Fruit fly (Drosophila melanogaster): Measurements from ENCODE around the gene TM9SF4.

TM9SF4 gene

DNA sequence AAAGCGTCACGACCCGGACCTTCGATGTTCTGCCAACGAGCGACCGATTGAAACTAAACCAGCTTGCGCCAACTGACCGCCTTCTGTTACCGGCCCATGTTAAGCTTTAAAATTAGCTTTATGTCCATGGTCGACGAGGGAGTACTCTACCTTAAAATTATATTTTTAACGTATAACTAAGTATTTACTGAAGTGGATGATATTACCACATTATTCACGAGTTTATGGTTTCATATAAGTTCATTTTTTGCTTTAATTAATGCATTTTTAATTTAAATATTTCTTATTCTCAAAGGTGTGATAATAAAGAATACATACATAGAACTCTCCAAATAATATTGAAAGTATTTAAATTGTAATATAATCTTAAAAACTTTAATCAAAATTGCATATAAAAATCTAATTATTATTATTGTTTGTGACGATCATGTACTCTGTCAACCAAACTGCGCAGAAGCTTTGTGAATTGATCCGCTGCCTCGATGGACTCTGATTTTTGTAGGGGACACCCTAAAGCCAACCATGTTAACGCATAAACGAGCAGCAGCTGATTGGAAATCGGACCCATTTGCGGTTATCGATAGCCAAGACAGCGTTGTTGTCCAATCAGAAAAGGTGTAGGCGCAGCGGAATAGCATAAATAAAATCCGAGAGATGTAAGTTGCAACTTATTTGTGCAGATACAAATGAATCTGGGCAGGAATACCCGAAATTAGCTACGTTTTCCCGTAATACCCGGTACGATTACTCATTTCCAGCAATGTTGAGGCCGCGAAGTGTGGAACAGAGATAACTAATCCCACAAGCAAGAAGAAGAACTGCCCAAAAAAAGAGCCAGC is 33.6 kb downstream of the TM9SF4 start, which contains the start of the genes CG9008 and p38b (continued):
- no peak for TF ChIP-seq CG3995 (GFP tag; optimal IDR thresholded peaks at IDR 0.05)
- TF ChIP-seq nau (GFP tag; optimal IDR thresholded peaks at IDR 0.05), result no peak
- no peak for TF ChIP-seq slp2 (GFP tag; optimal IDR thresholded peaks at IDR 0.05)
- TF ChIP-seq trem (tag; optimal IDR thresholded peaks at IDR 0.05), result peak; percentile 53
- peak; percentile 29; the same call in 1 of the 2 replicates for TF ChIP-seq ro (GFP tag; IDR thresholded peaks at IDR 0.05)
- TF ChIP-seq Xbp1 (GFP tag; optimal IDR thresholded peaks at IDR 0.05), result peak; percentile 75
- TF ChIP-seq onecut (GFP tag; IDR thresholded peaks at IDR 0.05), result peak; percentile 48; the same call in 1 of the 2 replicates
- peak in 1 of 2 experiments; percentile 89 for TF ChIP-seq Eip74EF (GFP tag; optimal IDR thresholded peaks at IDR 0.05)
- TF ChIP-seq CG33557 (GFP tag; optimal IDR thresholded peaks at IDR 0.05), result peak; percentile 62
- TF ChIP-seq unc-4 (GFP tag; IDR thresholded peaks at IDR 0.05; ENCODE audit: partially characterized antibody), result peak; percentile 51
- no peak for TF ChIP-seq CG14860 (GFP tag; IDR thresholded peaks at IDR 0.05; ENCODE audit: partially characterized antibody)
- peak; percentile 47 for TF ChIP-seq Chrac-16 (GFP tag; optimal IDR thresholded peaks at IDR 0.05)
- TF ChIP-seq CG7357 (GFP tag; IDR thresholded peaks at IDR 0.05), result peak; percentile 39; the same call in 1 of the 3 replicates
- TF ChIP-seq zfh2 (GFP tag; optimal IDR thresholded peaks at IDR 0.05), result peak; percentile 41
- TF ChIP-seq chn (GFP tag; optimal IDR thresholded peaks at IDR 0.05), result peak; percentile 21
- peak; percentile 53 for TF ChIP-seq CG4617 (GFP tag; optimal IDR thresholded peaks at IDR 0.05; ENCODE audit: borderline replicate concordance)
- no peak for TF ChIP-seq maf-S (GFP tag; optimal IDR thresholded peaks at IDR 0.05)
- TF ChIP-seq CG2120 (GFP tag; optimal IDR thresholded peaks at IDR 0.05), result peak; percentile 77
- no peak for TF ChIP-seq dan (GFP tag; IDR thresholded peaks at IDR 0.05)
- no peak for TF ChIP-seq CG12769 (tag; optimal IDR thresholded peaks at IDR 0.05)
- TF ChIP-seq D (optimal IDR thresholded peaks at IDR 0.05), result no peak
- TF ChIP-seq D (GFP tag; optimal IDR thresholded peaks at IDR 0.05), result peak; percentile 74
- no peak for TF ChIP-seq CG1647 (GFP tag; optimal IDR thresholded peaks at IDR 0.05)
- TF ChIP-seq abd-A (tag; optimal IDR thresholded peaks at IDR 0.05), result no peak
- TF ChIP-seq kah (GFP tag; optimal IDR thresholded peaks at IDR 0.05), result peak; percentile 59
- TF ChIP-seq sqz (GFP tag; optimal IDR thresholded peaks at IDR 0.05), result peak; percentile 66
- no peak for TF ChIP-seq dimm (GFP tag; IDR thresholded peaks at IDR 0.05)
- no peak for TF ChIP-seq bigmax (GFP tag; optimal IDR thresholded peaks at IDR 0.05)
- peak; percentile 82 for TF ChIP-seq CG10267 (tag; optimal IDR thresholded peaks at IDR 0.05)
- peak; percentile 33 for TF ChIP-seq Elba2 (GFP tag; optimal IDR thresholded peaks at IDR 0.05)
- peak; percentile 41 for TF ChIP-seq CG6813 (GFP tag; optimal IDR thresholded peaks at IDR 0.05)
- peak; percentile 95 for TF ChIP-seq CG2678 (tag; optimal IDR thresholded peaks at IDR 0.05)
- no peak for TF ChIP-seq btn (GFP tag; optimal IDR thresholded peaks at IDR 0.05)
- peak; percentile 80 for TF ChIP-seq BtbVII (GFP tag; optimal IDR thresholded peaks at IDR 0.05)
- no peak; the same call in 2 of the 3 replicates for TF ChIP-seq zen2 (GFP tag; IDR thresholded peaks at IDR 0.05; ENCODE audit: partially characterized antibody)
- no peak for TF ChIP-seq Doc2 (GFP tag; IDR thresholded peaks at IDR 0.05)
- TF ChIP-seq CG6272 (GFP tag; IDR thresholded peaks at IDR 0.05), result peak; percentile 71
- TF ChIP-seq cad (GFP tag; optimal IDR thresholded peaks at IDR 0.05), result no peak
- TF ChIP-seq CG17802 (tag; optimal IDR thresholded peaks at IDR 0.05), result no peak
- peak; percentile 80 for TF ChIP-seq fd96Cb (tag; optimal IDR thresholded peaks at IDR 0.05)
- peak; percentile 83 for TF ChIP-seq Dref (GFP tag; IDR thresholded peaks at IDR 0.05)
- peak; percentile 83 for TF ChIP-seq Fer1 (GFP tag; optimal IDR thresholded peaks at IDR 0.05)
- TF ChIP-seq B-H1 (GFP tag; IDR thresholded peaks at IDR 0.05), result peak; percentile 10; the same call in 1 of the 3 replicates
- peak; percentile 47 for TF ChIP-seq Hsf (GFP tag; optimal IDR thresholded peaks at IDR 0.05)
- TF ChIP-seq CG33213 (GFP tag; optimal IDR thresholded peaks at IDR 0.05), result no peak
- peak; percentile 67; the same call in 1 of the 2 replicates for TF ChIP-seq CG6689 (GFP tag; IDR thresholded peaks at IDR 0.05)
- peak; percentile 58 for TF ChIP-seq ATbp (GFP tag; optimal IDR thresholded peaks at IDR 0.05)
- peak; percentile 69 for TF ChIP-seq CG12299 (tag; optimal IDR thresholded peaks at IDR 0.05)
- TF ChIP-seq Gsc (GFP tag; IDR thresholded peaks at IDR 0.05), result no peak
